Worm (Caenorhabditis elegans) whole organism, midembryonic: ENCODE data around the gene B0507.3.
"Not testable (repeated sequence)": the region's sequence is repeated elsewhere in the genome, so short reads cannot be mapped to it uniquely, and the experiment has no call there.

Experiments
- T22C8.4 ChIP-seq: fragments of 200-800 bp; sonication (Bioruptor generic); IDR thresholded peaks from 2 replicates; pipeline ENCODE4 v1.3.6; 2022; ENCODE audit warnings: missing genetic modification characterization, missing compliant biosample characterization
- cog-1 ChIP-seq: sonication (generic microtip); optimal IDR thresholded peaks from 2 replicates; lab custom pipeline; 2016; ENCODE audit warnings: missing genetic modification characterization, missing compliant biosample characterization
- flt-1 ChIP-seq: fragments of 200-800 bp; sonication (Bioruptor generic); IDR thresholded peaks from 2 replicates; pipeline ENCODE4 v1.3.6; 2022; ENCODE audit warnings: missing genetic modification characterization, missing compliant biosample characterization
- klf-2 ChIP-seq: fragments of 200-800 bp; sonication (Bioruptor generic); conservative IDR thresholded peaks from 2 replicates; pipeline ENCODE4 v1.3.6; 2022; ENCODE audit warnings: missing genetic modification reagents, missing genetic modification characterization, missing compliant biosample characterization
- med-1 ChIP-seq: sonication (generic microtip); optimal IDR thresholded peaks from 2 replicates; lab custom pipeline; 2017; ENCODE audit warnings: missing genetic modification characterization, mild to moderate bottlenecking, missing compliant biosample characterization, antibody characterized with exemption, missing genetic modification reagents; ENCODE audit not compliant: insufficient read depth
- ref-1 ChIP-seq: fragments of 200-800 bp; sonication (Bioruptor generic); conservative IDR thresholded peaks from 2 replicates; pipeline ENCODE4 v1.3.6; 2022; ENCODE audit warnings: missing genetic modification reagents, missing genetic modification characterization, missing compliant biosample characterization
- tab-1 ChIP-seq: fragments of 200-800 bp; sonication (Bioruptor generic); IDR thresholded peaks from 2 replicates; pipeline ENCODE4 v1.3.6; 2022; ENCODE audit warnings: missing genetic modification characterization, missing compliant biosample characterization
- ztf-23 ChIP-seq: fragments of 200-800 bp; sonication (Bioruptor generic); IDR thresholded peaks from 2 replicates; pipeline ENCODE4 v1.3.6; 2022; ENCODE audit warnings: missing genetic modification reagents, missing genetic modification characterization, missing compliant biosample characterization
- ztf-29 ChIP-seq: fragments of 200-800 bp; sonication (Bioruptor generic); IDR thresholded peaks from 2 replicates; pipeline ENCODE4 v1.3.6; 2022; ENCODE audit warnings: missing genetic modification reagents, missing genetic modification characterization, missing compliant biosample characterization

Gene B0507.3

ce11 chrV:8796246-8796645 lies 27.5 kb downstream of the B0507.3 start:
- TF ChIP-seq T22C8.4 (GFP tag; lab: Robert Waterston, UW) (no peak), cog-1 (tag; lab: Kevin White, UChicago) (no peak), flt-1 (no peak), tab-1 (GFP tag; lab: Robert Waterston, UW) (no peak), ztf-29 (GFP tag; lab: Robert Waterston, UW) (no peak)

- no peak for TF ChIP-seq med-1 (GFP tag; lab: Kevin White, UChicago)
- TF ChIP-seq T22C8.4 (GFP tag; lab: Robert Waterston, UW) = no peak
- no peak for TF ChIP-seq cog-1 (tag; lab: Kevin White, UChicago)
- no peak for TF ChIP-seq ztf-23
Observed at ce11 chrV:8796889-8797288, 28.2 kb downstream of the B0507.3 start.

- TF ChIP-seq ref-1 (GFP tag; lab: Robert Waterston, UW) (no peak), med-1 (GFP tag; lab: Kevin White, UChicago) (no peak), tab-1 (GFP tag; lab: Robert Waterston, UW) (no peak), klf-2 (GFP tag; lab: Robert Waterston, UW) (no peak), T22C8.4 (GFP tag; lab: Robert Waterston, UW) (no peak), ztf-23 (no peak), flt-1 (no peak), ztf-29 (GFP tag; lab: Robert Waterston, UW) (no peak), cog-1 (tag; lab: Kevin White, UChicago) (no peak)
Observed at ce11 chrV:8798470-8798869, 29.8 kb downstream of the B0507.3 start.

ce11 chrV:8799293-8799812 lies 30.6 kb downstream of the B0507.3 start:
- TF ChIP-seq med-1 (GFP tag; lab: Kevin White, UChicago) (no peak), ztf-29 (GFP tag; lab: Robert Waterston, UW) (no peak), klf-2 (GFP tag; lab: Robert Waterston, UW) (no peak), tab-1 (GFP tag; lab: Robert Waterston, UW) (no peak), T22C8.4 (GFP tag; lab: Robert Waterston, UW) (no peak), flt-1 (no peak), cog-1 (tag; lab: Kevin White, UChicago) (no peak), ref-1 (GFP tag; lab: Robert Waterston, UW) (no peak), ztf-23 (no peak)

ce11 chrV:8800978-8801559 lies 32.4 kb downstream of the B0507.3 start, which contains the start of gene magu-2:
magu-2 (minus strand) TSS chrV:8801028.
- TF ChIP-seq ztf-23 (no peak), cog-1 (tag; lab: Kevin White, UChicago) (no peak), flt-1 (no peak), klf-2 (GFP tag; lab: Robert Waterston, UW) (no peak), T22C8.4 (GFP tag; lab: Robert Waterston, UW) (no peak)

ce11 chrV:8802252-8802651 lies 33.5 kb downstream of the B0507.3 start:
- TF ChIP-seq ztf-23 = no peak
- TF ChIP-seq ref-1 (GFP tag; lab: Robert Waterston, UW) = no peak
- TF ChIP-seq tab-1 (GFP tag; lab: Robert Waterston, UW) = no peak
- no peak for TF ChIP-seq ztf-29 (GFP tag; lab: Robert Waterston, UW)
- no peak for TF ChIP-seq med-1 (GFP tag; lab: Kevin White, UChicago)
- TF ChIP-seq cog-1 (tag; lab: Kevin White, UChicago) = no peak
- no peak for TF ChIP-seq klf-2 (GFP tag; lab: Robert Waterston, UW)
- no peak for TF ChIP-seq flt-1
- no peak for TF ChIP-seq T22C8.4 (GFP tag; lab: Robert Waterston, UW)

- TF ChIP-seq tab-1 (GFP tag; lab: Robert Waterston, UW) (no peak), cog-1 (tag; lab: Kevin White, UChicago) (no peak), klf-2 (GFP tag; lab: Robert Waterston, UW) (no peak), flt-1 (no peak), ztf-29 (GFP tag; lab: Robert Waterston, UW) (no peak), ztf-23 (no peak), T22C8.4 (GFP tag; lab: Robert Waterston, UW) (no peak), ref-1 (GFP tag; lab: Robert Waterston, UW) (no peak), med-1 (GFP tag; lab: Kevin White, UChicago) (no peak)
Observed at ce11 chrV:8805047-8805446, 36.3 kb downstream of the B0507.3 start.

- TF ChIP-seq cog-1 (tag; lab: Kevin White, UChicago); med-1 (GFP tag; lab: Kevin White, UChicago); flt-1: not testable (repeated sequence)
Observed at ce11 chrV:8819855-8820254, 51.1 kb downstream of the B0507.3 start, which contains the start of gene rpm-1. rpm-1 (minus strand) TSS chrV:8819955.
